Worm (Caenorhabditis elegans): Measurements from ENCODE around the gene srz-78.

ce11 chrIV:3501981-3502736, 10.6 kb downstream of the srz-78 start:
- TF ChIP-seq ama-1 (optimal IDR thresholded peaks at IDR 0.05) (no peak), ceh-13 (GFP tag; optimal IDR thresholded peaks at IDR 0.05) (no peak), hmg-4 (GFP tag; optimal IDR thresholded peaks at IDR 0.05) (no peak), sea-1 (GFP tag; conservative IDR thresholded peaks at IDR 0.05) (no peak), hmbx-1 (tag; optimal IDR thresholded peaks at IDR 0.05) (no peak), B0310.2 (tag; optimal IDR thresholded peaks at IDR 0.05) (no peak), F13C5.2 (tag; optimal IDR thresholded peaks at IDR 0.05) (no peak), hnd-1 (tag; optimal IDR thresholded peaks at IDR 0.05) (no peak), tbx-37 (GFP tag; conservative IDR thresholded peaks at IDR 0.05) (no peak), aly-1 (tag; optimal IDR thresholded peaks at IDR 0.05) (no peak), tra-4 (tag; optimal IDR thresholded peaks at IDR 0.05) (no peak), flt-1 (GFP tag; IDR thresholded peaks at IDR 0.05) (no peak)

Measured in whole organism, early embryonic.